Worm (Caenorhabditis elegans) whole organism, L4/young adult: ENCODE results near the gene flp-24.
"Not testable (repeated sequence)": the region's sequence is repeated elsewhere in the genome, so short reads cannot be mapped to it uniquely, and the experiment has no call there.

Experiments
- W03F9.2 ChIP-seq: fragments of 150-350 bp; optimal IDR thresholded peaks from 2 replicates; lab custom pipeline; 2014; ENCODE audit warnings: missing biosample characterization, missing genetic modification characterization
- dao-5 ChIP-seq: sonication (generic microtip); optimal IDR thresholded peaks from 2 replicates; lab custom pipeline; 2016; ENCODE audit warnings: missing genotype, missing genetic modification characterization, moderate library complexity, missing compliant biosample characterization
- him-1 ChIP-seq: sonication (generic microtip); optimal IDR thresholded peaks from 2 replicates; lab custom pipeline; 2016; ENCODE audit warnings: missing genotype, missing genetic modification reagents, missing genetic modification characterization, missing compliant biosample characterization

Gene flp-24

ce11 chrIII:724819-725218 is at the start of gene flp-24:
TSS of gene flp-24 (plus strand) at chrIII:725119.
- TF ChIP-seq W03F9.2 (no peak), dao-5 (tag; lab: Kevin White, UChicago) (no peak), him-1 (tag; lab: Kevin White, UChicago) (no peak)

- no peak for TF ChIP-seq W03F9.2
- no peak for TF ChIP-seq dao-5 (tag; lab: Kevin White, UChicago)
- TF ChIP-seq him-1 (tag; lab: Kevin White, UChicago) = no peak
Observed at ce11 chrIII:675413-675812, 49.5 kb upstream of the flp-24 start.

ce11 chrIII:675822-676221 is 49.1 kb upstream of the flp-24 start, which contains the start of gene grk-2:
TSS of gene grk-2 (plus strand) at chrIII:676122.
- TF ChIP-seq dao-5 (tag; lab: Kevin White, UChicago) (no peak), him-1 (tag; lab: Kevin White, UChicago) (no peak), W03F9.2 (no peak)

- no peak for TF ChIP-seq him-1 (tag; lab: Kevin White, UChicago)
- no peak for TF ChIP-seq dao-5 (tag; lab: Kevin White, UChicago)
- no peak for TF ChIP-seq W03F9.2
Observed at ce11 chrIII:683318-683717, 41.6 kb upstream of the flp-24 start, which contains the start of gene W02B3.4. TSS of gene W02B3.4 (minus strand) at chrIII:683418.

- TF ChIP-seq W03F9.2 = no peak
- no peak for TF ChIP-seq him-1 (tag; lab: Kevin White, UChicago)
- no peak for TF ChIP-seq dao-5 (tag; lab: Kevin White, UChicago)
Observed at ce11 chrIII:688083-688482, 36.8 kb upstream of the flp-24 start.

- not testable (repeated sequence) for TF ChIP-seq W03F9.2; him-1 (tag; lab: Kevin White, UChicago); dao-5 (tag; lab: Kevin White, UChicago)
Observed at ce11 chrIII:688869-689268, 36.0 kb upstream of the flp-24 start, which contains the start of gene elf-1. TSS of gene elf-1 (plus strand) at chrIII:689169.

- no peak for TF ChIP-seq dao-5 (tag; lab: Kevin White, UChicago)
Observed at ce11 chrIII:691933-692332, 33.0 kb upstream of the flp-24 start, which contains the start of gene W02B3.7. TSS of gene W02B3.7 (minus strand) at chrIII:692033.

- TF ChIP-seq him-1 (tag; lab: Kevin White, UChicago) (no peak), W03F9.2 (no peak)
Observed at ce11 chrIII:696372-696771, 28.5 kb upstream of the flp-24 start, which contains the start of gene sel-15. TSS of gene sel-15 (minus strand) at chrIII:696472.

- peak; percentile 58 for TF ChIP-seq dao-5 (tag; lab: Kevin White, UChicago)
- TF ChIP-seq W03F9.2 = no peak
- no peak for TF ChIP-seq him-1 (tag; lab: Kevin White, UChicago)
Observed at ce11 chrIII:698814-699213, 26.1 kb upstream of the flp-24 start.

- no peak for TF ChIP-seq dao-5 (tag; lab: Kevin White, UChicago)
- TF ChIP-seq him-1 (tag; lab: Kevin White, UChicago) = no peak
- no peak for TF ChIP-seq W03F9.2
Observed at ce11 chrIII:710042-710441, 14.9 kb upstream of the flp-24 start.

ce11 chrIII:728074-728473 is 3.2 kb downstream of the flp-24 start:
- TF ChIP-seq W03F9.2 = no peak
- no peak for TF ChIP-seq him-1 (tag; lab: Kevin White, UChicago)
- no peak for TF ChIP-seq dao-5 (tag; lab: Kevin White, UChicago)

- no peak for TF ChIP-seq him-1 (tag; lab: Kevin White, UChicago)
- no peak for TF ChIP-seq dao-5 (tag; lab: Kevin White, UChicago)
- TF ChIP-seq W03F9.2 = no peak
Observed at ce11 chrIII:728694-729093, 3.8 kb downstream of the flp-24 start.

ce11 chrIII:740382-740781 is 15.5 kb downstream of the flp-24 start, which contains the start of gene idpp-1:
TSS of gene idpp-1 (plus strand) at chrIII:740682.
- no peak for TF ChIP-seq him-1 (tag; lab: Kevin White, UChicago)
- no peak for TF ChIP-seq dao-5 (tag; lab: Kevin White, UChicago)
- no peak for TF ChIP-seq W03F9.2

- TF ChIP-seq W03F9.2 (no peak), dao-5 (tag; lab: Kevin White, UChicago) (no peak), him-1 (tag; lab: Kevin White, UChicago) (no peak)
Observed at ce11 chrIII:744459-744858, 19.5 kb downstream of the flp-24 start.

- TF ChIP-seq W03F9.2 (no peak), dao-5 (tag; lab: Kevin White, UChicago) (no peak), him-1 (tag; lab: Kevin White, UChicago) (no peak)
Observed at ce11 chrIII:748782-749181, 23.9 kb downstream of the flp-24 start.
